Fruit fly (Drosophila melanogaster) whole organism, embryonic: ENCODE data around the gene CG15643.

ENCODE experiments used
- CG11504 ChIP-seq: fragments of 200-800 bp; sonication (Bioruptor generic); optimal IDR thresholded peaks from 3 replicates; lab custom pipeline; 2019; ENCODE audit warnings: missing biosample characterization, mild to moderate bottlenecking, missing genetic modification characterization, moderate library complexity
- CG11696 ChIP-seq: fragments of 200-800 bp; sonication (Bioruptor generic); IDR thresholded peaks from 2 replicates; pipeline ENCODE4 v1.3.6; 2022; ENCODE audit warnings: missing biosample characterization, missing genetic modification characterization
- CG13624 ChIP-seq: fragments of 200-800 bp; sonication (Bioruptor generic); optimal IDR thresholded peaks from 2 replicates; lab custom pipeline; 2016; ENCODE audit warnings: missing biosample characterization, missing genetic modification characterization
- CG14965 ChIP-seq: fragments of 200-800 bp; sonication (Bioruptor generic); optimal IDR thresholded peaks from 2 replicates; lab custom pipeline; 2016; ENCODE audit warnings: missing biosample characterization, missing genetic modification characterization, borderline replicate concordance
- CG1792 ChIP-seq: fragments of 200-800 bp; sonication (Bioruptor generic); optimal IDR thresholded peaks from 2 replicates; lab custom pipeline; 2016; ENCODE audit warnings: missing biosample characterization, missing genetic modification characterization
- CG30403 ChIP-seq: fragments of 200-800 bp; sonication (Bioruptor generic); optimal IDR thresholded peaks from 3 replicates; lab custom pipeline; 2016; ENCODE audit warnings: missing biosample characterization, missing genetic modification characterization
- CG31441 ChIP-seq: fragments of 200-800 bp; sonication (Bioruptor generic); IDR thresholded peaks from 2 replicates; pipeline ENCODE4 v1.3.6; 2022; ENCODE audit warnings: missing biosample characterization, missing genetic modification characterization
- CG32772 ChIP-seq: fragments of 200-800 bp; sonication (Bioruptor generic); IDR thresholded peaks from 2 replicates; pipeline ENCODE4 v1.3.6; 2022; ENCODE audit warnings: missing biosample characterization, missing genetic modification characterization
- CG33557 ChIP-seq: fragments of 200-800 bp; sonication (Bioruptor generic); optimal IDR thresholded peaks from 2 replicates; lab custom pipeline; 2019; ENCODE audit warnings: missing biosample characterization, mild to moderate bottlenecking, missing genetic modification characterization, moderate library complexity
- CG4282 ChIP-seq: fragments of 200-800 bp; sonication (Bioruptor generic); optimal IDR thresholded peaks from 2 replicates; lab custom pipeline; 2016; ENCODE audit warnings: missing biosample characterization, missing genetic modification characterization
- CG7271 ChIP-seq: fragments of 200-800 bp; sonication (Bioruptor generic); optimal IDR thresholded peaks from 2 replicates; lab custom pipeline; 2018; ENCODE audit warnings: missing biosample characterization, mild to moderate bottlenecking, missing genetic modification characterization, moderate library complexity
- CG7963 ChIP-seq: fragments of 200-800 bp; sonication (Bioruptor generic); IDR thresholded peaks from 3 replicates; pipeline ENCODE4 v1.3.6; 2022; ENCODE audit warnings: missing biosample characterization, missing genetic modification characterization; ENCODE audit not compliant: partially characterized antibody
- CG9215 ChIP-seq: fragments of 200-800 bp; sonication (Bioruptor generic); IDR thresholded peaks from 2 replicates; pipeline ENCODE4 v1.3.6; 2022; ENCODE audit warnings: missing biosample characterization, missing genetic modification characterization
- CG9437 ChIP-seq: fragments of 200-800 bp; sonication (Bioruptor generic); optimal IDR thresholded peaks from 2 replicates; lab custom pipeline; 2018; ENCODE audit warnings: missing biosample characterization, mild to moderate bottlenecking, missing genetic modification characterization
- Drgx ChIP-seq: fragments of 200-800 bp; sonication (Bioruptor generic); IDR thresholded peaks from 2 replicates; pipeline ENCODE4 v1.3.6; 2022; ENCODE audit warnings: missing biosample characterization, missing genetic modification characterization
- Ets65A ChIP-seq: fragments of 200-800 bp; sonication (Bioruptor generic); peaks from one replicate; lab custom pipeline; 2016; ENCODE audit warnings: missing biosample characterization, missing genetic modification characterization
- Med ChIP-seq: fragments of 200-800 bp; sonication (Bioruptor generic); peaks from one replicate; lab custom pipeline; 2016; ENCODE audit warnings: missing biosample characterization, missing genetic modification characterization, mild to moderate bottlenecking, inconsistent platforms, moderate library complexity
- NC2α ChIP-seq: fragments of 200-800 bp; sonication (Bioruptor generic); optimal IDR thresholded peaks from 2 replicates; lab custom pipeline; 2016; ENCODE audit warnings: missing biosample characterization, missing genetic modification characterization
- Oli ChIP-seq: fragments of 200-800 bp; sonication (Bioruptor generic); optimal IDR thresholded peaks from 2 replicates; lab custom pipeline; 2018; ENCODE audit warnings: missing biosample characterization, mild to moderate bottlenecking, missing genetic modification characterization, moderate library complexity
- Scr ChIP-seq: fragments of 200-800 bp; sonication (Bioruptor generic); IDR thresholded peaks from 2 replicates; pipeline ENCODE4 v1.3.6; 2022; ENCODE audit warnings: missing biosample characterization, missing genetic modification characterization; ENCODE audit not compliant: partially characterized antibody
- Sry-β ChIP-seq: fragments of 200-800 bp; sonication (Bioruptor generic); optimal IDR thresholded peaks from 2 replicates; lab custom pipeline; 2018; ENCODE audit warnings: missing biosample characterization, mild to moderate bottlenecking, missing genetic modification characterization, moderate library complexity
- Ssrp ChIP-seq: fragments of 200-800 bp; sonication (Bioruptor generic); optimal IDR thresholded peaks from 2 replicates; lab custom pipeline; 2018; ENCODE audit warnings: missing biosample characterization, mild to moderate bottlenecking, missing genetic modification characterization, moderate library complexity
- Trl ChIP-seq, 3 experiments: fragments of >200 bp in 2 of 3; fragments of 200-800 bp in 1 of 3; sonication (Bioruptor generic) in 1 of 3; optimal IDR thresholded peaks; 2 replicates in 1 of 3; 3 replicates in 2 of 3; lab custom pipeline; 2016 to 2017; ENCODE audit warnings: missing biosample characterization in 1 of 3, missing genetic modification characterization in 1 of 3
- cas ChIP-seq: fragments of 200-800 bp; sonication (Bioruptor generic); IDR thresholded peaks from 2 replicates; pipeline ENCODE4 v1.3.6; 2022; ENCODE audit warnings: missing biosample characterization, missing genetic modification characterization
- caup ChIP-seq: fragments of 200-800 bp; sonication (Bioruptor generic); optimal IDR thresholded peaks from 3 replicates; lab custom pipeline; 2017; ENCODE audit warnings: missing biosample characterization, mild to moderate bottlenecking, missing genetic modification characterization, moderate library complexity; ENCODE audit not compliant: severe bottlenecking
- crol ChIP-seq: fragments of 200-800 bp; sonication (Bioruptor generic); IDR thresholded peaks from 2 replicates; pipeline ENCODE4 v1.3.6; 2022; ENCODE audit warnings: missing biosample characterization, missing genetic modification characterization
- dati ChIP-seq: fragments of 200-800 bp; sonication (Bioruptor generic); IDR thresholded peaks from 2 replicates; pipeline ENCODE4 v1.3.6; 2022; ENCODE audit warnings: missing biosample characterization, missing genetic modification characterization
- dysf ChIP-seq: fragments of 200-800 bp; sonication (Bioruptor generic); IDR thresholded peaks from 3 replicates; pipeline ENCODE4 v1.3.6; 2022; ENCODE audit warnings: missing biosample characterization, missing genetic modification characterization
- gsb-n ChIP-seq: fragments of 200-800 bp; sonication (Bioruptor generic); optimal IDR thresholded peaks from 3 replicates; lab custom pipeline; 2018; ENCODE audit warnings: missing biosample characterization, mild to moderate bottlenecking, missing genetic modification characterization
- ham ChIP-seq: fragments of 200-800 bp; sonication (Bioruptor generic); IDR thresholded peaks from 2 replicates; pipeline ENCODE4 v1.3.6; 2022; ENCODE audit warnings: missing biosample characterization, missing genetic modification characterization
- lab ChIP-seq: fragments of 200-800 bp; sonication (Bioruptor generic); optimal IDR thresholded peaks from 3 replicates; lab custom pipeline; 2017; ENCODE audit warnings: missing biosample characterization, missing genetic modification characterization, mild to moderate bottlenecking, moderate library complexity, missing genetic modification reagents
- otp ChIP-seq: fragments of 200-800 bp; sonication (Bioruptor generic); IDR thresholded peaks from 3 replicates; pipeline ENCODE4, ENCODE4 v1.3.6; 2022; ENCODE audit warnings: missing biosample characterization, missing genetic modification characterization
- pita ChIP-seq: fragments of 200-800 bp; sonication (Bioruptor generic); optimal IDR thresholded peaks from 2 replicates; lab custom pipeline; 2017; ENCODE audit warnings: missing biosample characterization, mild to moderate bottlenecking, missing genetic modification characterization
- pnt ChIP-seq: fragments of 200-800 bp; sonication (Bioruptor generic); optimal IDR thresholded peaks from 3 replicates; lab custom pipeline; 2016; ENCODE audit warnings: missing biosample characterization, missing genetic modification characterization
- sens ChIP-seq: fragments of 200-800 bp; sonication (Bioruptor generic); peaks from one replicate; lab custom pipeline; 2016; ENCODE audit warnings: missing biosample characterization, missing genetic modification characterization
- seq ChIP-seq: fragments of 200-800 bp; sonication (Bioruptor generic); IDR thresholded peaks from 2 replicates; pipeline ENCODE4 v1.3.6; 2022; ENCODE audit warnings: missing biosample characterization, missing genetic modification characterization
- sr ChIP-seq: fragments of 200-800 bp; sonication (Bioruptor generic); IDR thresholded peaks from 3 replicates; pipeline ENCODE4 v1.3.6; 2022; ENCODE audit warnings: missing biosample characterization, missing genetic modification characterization
- ttk ChIP-seq: fragments of 200-800 bp; sonication (Bioruptor generic); IDR thresholded peaks from 2 replicates; pipeline ENCODE4 v2.1.2; 2022; ENCODE audit warnings: missing biosample characterization, missing genetic modification characterization
- tup ChIP-seq: fragments of 200-800 bp; sonication (Bioruptor generic); optimal IDR thresholded peaks from 2 replicates; lab custom pipeline; 2016; ENCODE audit warnings: missing biosample characterization, mild to moderate bottlenecking, missing genetic modification characterization, moderate library complexity

The CG15643 gene

DNA sequence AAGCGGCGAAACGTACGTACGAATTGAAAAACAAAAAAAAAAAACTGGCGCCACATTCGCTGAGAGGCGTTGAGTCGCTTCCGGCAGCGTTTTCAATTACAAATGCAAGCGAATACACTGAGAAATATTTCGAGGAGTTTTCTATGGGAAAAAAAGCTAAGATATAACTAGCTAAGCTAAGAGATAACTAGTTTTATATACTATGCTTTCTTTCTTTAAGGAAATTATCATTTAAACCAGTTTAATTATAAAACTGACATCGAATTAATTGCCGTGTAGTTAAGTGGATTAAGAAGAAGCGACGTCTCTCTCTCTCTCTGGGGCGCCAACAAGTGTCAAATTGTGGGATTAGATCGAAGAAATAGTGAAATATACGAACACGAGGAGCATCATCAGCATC is 43.5 kb upstream of the CG15643 start (continued):
- TF ChIP-seq lab (peak; percentile 58), pnt (GFP tag; lab: Kevin White, UChicago) (no peak), seq (GFP tag; lab: Robert Waterston, UW) (no peak; the same call in 1 of the 2 replicates), Sry-β (GFP tag; lab: Kevin White, UChicago) (no peak), Scr (GFP tag; lab: Robert Waterston, UW) (no peak), dati (GFP tag; lab: Robert Waterston, UW) (no peak), CG14965 (no peak), ham (GFP tag; lab: Robert Waterston, UW) (no peak), CG30403 (peak; percentile 60), CG7963 (no peak), Ets65A (peak; percentile 57), CG9437 (GFP tag; lab: Kevin White, UChicago) (peak; percentile 16), cas (GFP tag; lab: Robert Waterston, UW) (no peak), CG11696 (0 out of 2 replicates have a peak, but pooled peaks have one; percentile 37), CG33557 (GFP tag; lab: Kevin White, UChicago) (peak; percentile 15), sr (GFP tag; lab: Robert Waterston, UW) (no peak), CG13624 (GFP tag; lab: Kevin White, UChicago) (no peak), Ssrp (tag; lab: Kevin White, UChicago) (peak; percentile 64), CG9215 (GFP tag; lab: Robert Waterston, UW) (no peak), CG1792 (no peak), gsb-n (peak; percentile 39), ttk (peak; percentile 51), Trl (optimal IDR thresholded peaks at IDR 0.05; lab: Kevin White, UChicago) (no peak), Trl (GFP tag; optimal IDR thresholded peaks at IDR 0.05; lab: Kevin White, UChicago) (peak; percentile 19), CG32772 (0 out of 2 replicates have a peak, but pooled peaks have one; percentile 50), tup (no peak), pita (GFP tag; lab: Kevin White, UChicago) (no peak)
- TF ChIP-seq, all 482 proteins: peak for 214

DNA sequence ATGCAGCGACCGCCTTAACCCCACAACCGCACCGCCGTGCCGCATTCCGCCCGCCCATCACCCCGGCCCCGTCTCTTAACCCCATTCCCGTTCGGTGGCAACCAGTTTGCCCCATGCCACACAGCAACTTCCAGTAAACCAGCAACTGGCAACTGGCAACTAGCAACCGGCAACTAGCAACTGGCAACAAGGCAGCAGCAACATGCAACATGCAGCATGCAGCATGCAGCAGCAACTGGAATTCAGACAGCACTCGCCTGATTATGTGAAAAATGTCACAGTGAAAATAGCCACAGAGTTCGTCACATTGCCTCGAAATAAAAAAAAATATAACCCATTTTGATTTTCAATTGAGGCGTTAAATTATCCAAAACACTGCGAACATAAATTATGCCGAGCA is 39.8 kb upstream of the CG15643 start:
- TF ChIP-seq Drgx (GFP tag; lab: Robert Waterston, UW), result 0 out of 2 replicates have a peak, but pooled peaks have one; percentile 7
- no peak for TF ChIP-seq CG31441 (GFP tag; lab: Robert Waterston, UW)
- peak; percentile 9 for TF ChIP-seq CG11504 (tag; lab: Kevin White, UChicago)
- peak; percentile 58 for TF ChIP-seq Med (GFP tag; lab: Kevin White, UChicago)
- TF ChIP-seq caup (GFP tag; lab: Kevin White, UChicago), result no peak
- TF ChIP-seq CG14965, result no peak

DNA sequence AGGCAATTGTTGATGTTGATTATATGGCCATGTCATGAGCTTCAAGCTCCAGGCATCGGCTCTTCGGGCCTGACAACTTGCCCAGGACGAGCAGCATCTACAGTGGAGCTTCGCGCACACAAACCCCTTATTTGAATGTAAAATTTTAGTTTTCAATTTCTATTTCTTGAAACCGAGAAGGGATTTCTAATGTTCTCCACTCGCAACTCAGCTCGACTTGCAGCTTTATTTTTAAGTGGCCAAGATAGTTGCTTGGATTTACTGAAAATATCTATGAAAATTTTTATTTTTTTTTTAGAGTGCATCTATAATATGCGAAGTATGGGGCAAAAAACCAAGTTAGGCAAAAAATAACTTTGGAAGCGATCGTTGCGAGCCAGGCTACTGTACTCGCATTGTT is 39.0 kb upstream of the CG15643 start:
- TF ChIP-seq otp (GFP tag; lab: Robert Waterston, UW), result no peak
- no peak for TF ChIP-seq crol (GFP tag; lab: Robert Waterston, UW)
- no peak for TF ChIP-seq CG7271 (tag; lab: Kevin White, UChicago)
- no peak for TF ChIP-seq CG4282 (GFP tag; lab: Kevin White, UChicago)
- no peak for TF ChIP-seq NC2α (GFP tag; lab: Kevin White, UChicago)
- TF ChIP-seq sens (GFP tag; lab: Kevin White, UChicago), result peak; percentile 39
- TF ChIP-seq dysf, result no peak
- no peak for TF ChIP-seq Oli (tag; lab: Kevin White, UChicago)
- 0 out of 2 replicates have a peak, but pooled peaks have one; percentile 9 for TF ChIP-seq Drgx (GFP tag; lab: Robert Waterston, UW)
- TF ChIP-seq Med (GFP tag; lab: Kevin White, UChicago), result peak; percentile 16
